Fruit fly (Drosophila melanogaster) whole organism, embryonic: ENCODE results near the gene CG3040.
A peak's percentile ranks its signal among the peaks of the same experiment; 100 is the strongest.

Experiments used
- ATbp ChIP-seq: fragments of 200-800 bp; sonication (Bioruptor generic); optimal IDR thresholded peaks from 2 replicates; lab custom pipeline; 2017; ENCODE audit warnings: missing biosample characterization, mild to moderate bottlenecking, missing genetic modification characterization, missing genetic modification reagents
- Abd-B ChIP-seq: fragments of 200-800 bp; sonication (Bioruptor generic); optimal IDR thresholded peaks from 2 replicates; lab custom pipeline; 2018; ENCODE audit warnings: missing biosample characterization, mild to moderate bottlenecking, missing genetic modification characterization, moderate library complexity
- CG10147 ChIP-seq: fragments of 200-800 bp; sonication (Bioruptor generic); optimal IDR thresholded peaks from 2 replicates; lab custom pipeline; 2019; ENCODE audit warnings: missing biosample characterization, mild to moderate bottlenecking, missing genetic modification characterization, moderate library complexity
- CG1024 ChIP-seq: fragments of 200-800 bp; sonication (Bioruptor generic); IDR thresholded peaks from 2 replicates; pipeline ENCODE4 v1.3.6; 2022; ENCODE audit warnings: missing biosample characterization, missing genetic modification characterization
- CG10565 ChIP-seq: fragments of 200-800 bp; sonication (Bioruptor generic); optimal IDR thresholded peaks from 3 replicates; lab custom pipeline; 2016; ENCODE audit warnings: missing biosample characterization, mild to moderate bottlenecking, missing genetic modification characterization
- CG10654 ChIP-seq: fragments of 200-800 bp; sonication (Bioruptor generic); optimal IDR thresholded peaks from 2 replicates; lab custom pipeline; 2016; ENCODE audit warnings: missing biosample characterization, missing genetic modification characterization
- CG11456 ChIP-seq: fragments of 200-800 bp; sonication (Bioruptor generic); IDR thresholded peaks from 3 replicates; pipeline ENCODE4 v1.3.6; 2022; ENCODE audit warnings: missing biosample characterization, missing genetic modification characterization
- CG12104 ChIP-seq: fragments of 200-800 bp; sonication (Bioruptor generic); optimal IDR thresholded peaks from 3 replicates; lab custom pipeline; 2016; ENCODE audit warnings: missing biosample characterization, missing genetic modification characterization
- CG12942 ChIP-seq: fragments of 200-800 bp; sonication (Bioruptor generic); optimal IDR thresholded peaks from 3 replicates; lab custom pipeline; 2016; ENCODE audit warnings: missing biosample characterization, missing genetic modification characterization
- CG13894 ChIP-seq: fragments of 200-800 bp; sonication (Bioruptor generic); optimal IDR thresholded peaks from 3 replicates; lab custom pipeline; 2018; ENCODE audit warnings: missing biosample characterization, mild to moderate bottlenecking, missing genetic modification characterization, moderate library complexity
- CG14860 ChIP-seq: fragments of 200-800 bp; sonication (Bioruptor generic); IDR thresholded peaks from 3 replicates; pipeline ENCODE4 v1.3.6; 2022; ENCODE audit warnings: missing biosample characterization, missing genetic modification characterization; ENCODE audit not compliant: partially characterized antibody
- CG15073 ChIP-seq: fragments of 200-800 bp; sonication (Bioruptor generic); optimal IDR thresholded peaks from 2 replicates; lab custom pipeline; 2016; ENCODE audit warnings: missing biosample characterization, missing genetic modification characterization
- CG16815 ChIP-seq: fragments of 200-800 bp; sonication (Bioruptor generic); optimal IDR thresholded peaks from 3 replicates; lab custom pipeline; 2017; ENCODE audit warnings: missing biosample characterization, mild to moderate bottlenecking, missing genetic modification characterization
- CG17359 ChIP-seq: fragments of 200-800 bp; sonication (Bioruptor generic); optimal IDR thresholded peaks from 3 replicates; lab custom pipeline; 2018; ENCODE audit warnings: missing biosample characterization, mild to moderate bottlenecking, missing genetic modification characterization, moderate library complexity
- CG18011 ChIP-seq: fragments of 200-800 bp; sonication (Bioruptor generic); optimal IDR thresholded peaks from 2 replicates; lab custom pipeline; 2017; ENCODE audit warnings: missing biosample characterization, missing genetic modification characterization, mild to moderate bottlenecking, moderate library complexity, missing genotype
- CG18599 ChIP-seq: fragments of 200-800 bp; sonication (Bioruptor generic); optimal IDR thresholded peaks from 3 replicates; lab custom pipeline; 2017; ENCODE audit warnings: missing biosample characterization, missing genetic modification characterization, mild to moderate bottlenecking, moderate library complexity, missing genetic modification reagents
- CG34224 ChIP-seq: fragments of 200-800 bp; sonication (Bioruptor generic); IDR thresholded peaks from 3 replicates; pipeline ENCODE4 v1.3.6; 2022; ENCODE audit warnings: missing biosample characterization, missing genetic modification characterization; ENCODE audit not compliant: partially characterized antibody
- CG3838 ChIP-seq: fragments of 200-800 bp; sonication (Bioruptor generic); optimal IDR thresholded peaks from 3 replicates; lab custom pipeline; 2016; ENCODE audit warnings: missing biosample characterization, missing genetic modification characterization
- CG4404 ChIP-seq: fragments of 200-800 bp; sonication (Bioruptor generic); IDR thresholded peaks from 2 replicates; pipeline ENCODE4 v1.3.6; 2022; ENCODE audit warnings: missing biosample characterization, missing genetic modification characterization
- CG6272 ChIP-seq: fragments of 200-800 bp; sonication (Bioruptor generic); IDR thresholded peaks from 2 replicates; pipeline ENCODE4 v1.3.6; 2022; ENCODE audit warnings: missing biosample characterization, missing genetic modification characterization
- CG7786 ChIP-seq: fragments of 200-800 bp; sonication (Bioruptor generic); optimal IDR thresholded peaks from 2 replicates; lab custom pipeline; 2016; ENCODE audit warnings: missing biosample characterization, missing genetic modification characterization
- CG8765 ChIP-seq: fragments of 200-800 bp; sonication (Bioruptor generic); IDR thresholded peaks from 2 replicates; pipeline ENCODE4 v1.3.6; 2022; ENCODE audit warnings: missing biosample characterization, missing genetic modification characterization
- CG9876 ChIP-seq: fragments of 200-800 bp; sonication (Bioruptor generic); optimal IDR thresholded peaks from 2 replicates; lab custom pipeline; 2016; ENCODE audit warnings: missing biosample characterization, missing genetic modification characterization
- CoRest ChIP-seq: fragments of 200-800 bp; sonication (Bioruptor generic); optimal IDR thresholded peaks from 3 replicates; lab custom pipeline; 2018; ENCODE audit warnings: missing biosample characterization, mild to moderate bottlenecking, missing genetic modification characterization, moderate library complexity
- HmgD ChIP-seq: fragments of 200-800 bp; sonication (Bioruptor generic); optimal IDR thresholded peaks from 3 replicates; lab custom pipeline; 2016; ENCODE audit warnings: missing biosample characterization, missing genetic modification characterization
- Neu2 ChIP-seq: fragments of 200-800 bp; sonication (Bioruptor generic); optimal IDR thresholded peaks from 3 replicates; lab custom pipeline; 2016; ENCODE audit warnings: missing biosample characterization, missing genetic modification characterization, borderline replicate concordance
- TFAM ChIP-seq: fragments of 200-800 bp; sonication (Bioruptor generic); optimal IDR thresholded peaks from 2 replicates; lab custom pipeline; 2017; ENCODE audit warnings: missing biosample characterization, missing genetic modification characterization, inconsistent platforms
- YL-1 ChIP-seq: fragments of 200-800 bp; sonication (Bioruptor generic); optimal IDR thresholded peaks from 3 replicates; lab custom pipeline; 2017; ENCODE audit warnings: missing biosample characterization, mild to moderate bottlenecking, missing genetic modification characterization
- ase ChIP-seq: fragments of 200-800 bp; sonication (Bioruptor generic); IDR thresholded peaks from 3 replicates; pipeline ENCODE4 v1.3.6; 2022; ENCODE audit warnings: missing biosample characterization, missing genetic modification characterization
- cad ChIP-seq: fragments of >200 bp; optimal IDR thresholded peaks from 2 replicates; lab custom pipeline; 2017; ENCODE audit warnings: missing biosample characterization, missing genetic modification characterization
- cato ChIP-seq: fragments of 200-800 bp; sonication (Bioruptor generic); optimal IDR thresholded peaks from 2 replicates; lab custom pipeline; 2016; ENCODE audit warnings: missing biosample characterization, missing genetic modification characterization, borderline replicate concordance
- caup ChIP-seq: fragments of 200-800 bp; sonication (Bioruptor generic); optimal IDR thresholded peaks from 3 replicates; lab custom pipeline; 2017; ENCODE audit warnings: missing biosample characterization, mild to moderate bottlenecking, missing genetic modification characterization, moderate library complexity; ENCODE audit not compliant: severe bottlenecking
- ci ChIP-seq: fragments of 200-800 bp; sonication (Bioruptor generic); IDR thresholded peaks from 3 replicates; pipeline ENCODE4 v1.3.6; 2022; ENCODE audit warnings: missing biosample characterization, missing genetic modification characterization
- dati ChIP-seq: fragments of 200-800 bp; sonication (Bioruptor generic); IDR thresholded peaks from 2 replicates; pipeline ENCODE4 v1.3.6; 2022; ENCODE audit warnings: missing biosample characterization, missing genetic modification characterization
- disco-r ChIP-seq: fragments of 200-800 bp; sonication (Bioruptor generic); optimal IDR thresholded peaks from 2 replicates; lab custom pipeline; 2016; ENCODE audit warnings: missing biosample characterization, missing genetic modification characterization
- emc ChIP-seq: fragments of 200-800 bp; sonication (Bioruptor generic); optimal IDR thresholded peaks from 2 replicates; lab custom pipeline; 2016; ENCODE audit warnings: missing biosample characterization, missing genetic modification characterization
- ftz-f1 ChIP-seq: fragments of 200-800 bp; sonication (Bioruptor generic); optimal IDR thresholded peaks from 2 replicates; lab custom pipeline; 2016; ENCODE audit warnings: missing biosample characterization, missing genetic modification characterization
- fu2 ChIP-seq: fragments of 200-800 bp; sonication (Bioruptor generic); optimal IDR thresholded peaks from 2 replicates; lab custom pipeline; 2016; ENCODE audit warnings: missing biosample characterization, missing genetic modification characterization
- gfzf ChIP-seq: fragments of 200-800 bp; sonication (Bioruptor generic); optimal IDR thresholded peaks from 2 replicates; lab custom pipeline; 2016; ENCODE audit warnings: missing biosample characterization, mild to moderate bottlenecking, missing genetic modification characterization, moderate library complexity
- hth ChIP-seq: fragments of >200 bp; optimal IDR thresholded peaks from 2 replicates; lab custom pipeline; 2017; ENCODE audit warnings: inconsistent platforms
- lov ChIP-seq, 2 experiments: fragments of 200-800 bp in 1 of 2; fragments of >200 bp in 1 of 2; sonication (Bioruptor generic) in 1 of 2; IDR thresholded peaks in 1 of 2; optimal IDR thresholded peaks in 1 of 2; 2 replicates in 1 of 2; 3 replicates in 1 of 2; pipeline versions ENCODE4 v1.3.6 to Lab custom; 2017 to 2022; ENCODE audit warnings: missing biosample characterization in 1 of 2, missing genetic modification characterization in 1 of 2
- nau ChIP-seq: fragments of 200-800 bp; sonication (Bioruptor generic); optimal IDR thresholded peaks from 3 replicates; lab custom pipeline; 2017; ENCODE audit warnings: missing biosample characterization, mild to moderate bottlenecking, missing genetic modification characterization, missing genetic modification reagents
- nerfin-2 ChIP-seq: fragments of 200-800 bp; sonication (Bioruptor generic); IDR thresholded peaks from 2 replicates; pipeline ENCODE4 v1.3.6; 2022; ENCODE audit warnings: missing biosample characterization, missing genetic modification characterization; ENCODE audit not compliant: partially characterized antibody
- oc ChIP-seq: fragments of 200-800 bp; sonication (Bioruptor generic); optimal IDR thresholded peaks from 2 replicates; lab custom pipeline; 2018; ENCODE audit warnings: missing biosample characterization, mild to moderate bottlenecking, missing genetic modification characterization, moderate library complexity
- pb ChIP-seq: fragments of 200-800 bp; sonication (Bioruptor generic); optimal IDR thresholded peaks from 3 replicates; lab custom pipeline; 2016; ENCODE audit warnings: missing biosample characterization, missing genetic modification characterization
- row ChIP-seq: fragments of 200-800 bp; sonication (Bioruptor generic); IDR thresholded peaks from 3 replicates; pipeline ENCODE4 v1.3.6; 2022; ENCODE audit warnings: missing biosample characterization, missing genetic modification characterization
- sc ChIP-seq, 3 experiments: fragments of >200 bp in 2 of 3; fragments of 200-800 bp in 1 of 3; sonication (Bioruptor generic) in 1 of 3; optimal IDR thresholded peaks; 2 replicates in 2 of 3; 3 replicates in 1 of 3; lab custom pipeline; 2017; ENCODE audit warnings: mild to moderate bottlenecking in 1 of 3, missing biosample characterization in 1 of 3, missing genetic modification characterization in 1 of 3, missing genetic modification reagents in 1 of 3
- sna ChIP-seq: fragments of 200-800 bp; sonication (Bioruptor generic); IDR thresholded peaks from 2 replicates; pipeline ENCODE4 v1.3.6; 2022; ENCODE audit warnings: missing biosample characterization, missing genetic modification characterization; ENCODE audit not compliant: partially characterized antibody

Gene CG3040

DNA sequence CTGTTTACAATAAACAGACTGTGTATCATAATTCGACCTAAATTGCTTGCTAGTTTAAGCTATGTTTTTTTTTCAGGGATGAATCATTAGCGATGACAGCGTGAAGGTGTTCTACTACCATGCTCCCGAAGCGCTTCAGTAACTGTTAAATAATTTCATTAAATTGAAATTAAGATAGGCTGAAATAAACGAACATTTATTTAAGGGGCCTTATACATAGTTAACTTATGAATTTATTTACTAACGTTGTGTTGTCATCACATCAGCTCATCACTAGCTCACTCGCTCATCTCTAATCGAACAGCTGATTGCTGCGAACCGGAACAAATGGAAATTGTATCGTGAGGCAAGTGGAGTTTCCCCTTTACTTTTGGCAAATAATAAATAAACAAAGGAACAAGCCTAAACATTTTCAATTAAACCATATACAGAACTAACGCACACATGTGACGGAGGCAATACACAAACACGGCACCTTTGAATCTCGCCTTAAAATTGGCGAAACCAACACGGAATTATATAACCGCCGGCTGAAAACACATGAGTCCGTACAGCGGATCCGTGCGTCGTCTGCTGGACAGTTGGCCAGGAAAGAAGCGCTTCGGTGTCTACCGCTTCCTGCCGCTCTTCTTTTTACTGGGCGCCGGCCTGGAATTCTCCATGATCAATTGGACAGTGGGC is 38.0 kb upstream of the CG3040 start, which contains the start of the genes cm, sloth1 and sloth2 (continued):
- TF ChIP-seq YL-1 (GFP tag; lab: Kevin White, UChicago): peak; percentile 65
- TF ChIP-seq CG34224: peak; percentile 89
- peak; percentile 34 for TF ChIP-seq gfzf (GFP tag; lab: Kevin White, UChicago)
- peak; percentile 63 for TF ChIP-seq nau
- peak; percentile 69 for TF ChIP-seq nerfin-2 (GFP tag; lab: Robert Waterston, UW)
- TF ChIP-seq lov (optimal IDR thresholded peaks at IDR 0.05; lab: Kevin White, UChicago): no peak
- peak; percentile 59; the same call in 1 of the 3 replicates for TF ChIP-seq lov (GFP tag; IDR thresholded peaks at IDR 0.05; lab: Robert Waterston, UW)
- TF ChIP-seq CoRest (tag; lab: Kevin White, UChicago): peak; percentile 90
- TF ChIP-seq HmgD (GFP tag; lab: Kevin White, UChicago): peak; percentile 62
- peak; percentile 58 for TF ChIP-seq disco-r (GFP tag; lab: Kevin White, UChicago)
- TF ChIP-seq CG3838 (GFP tag; lab: Kevin White, UChicago): peak; percentile 72
- TF ChIP-seq TFAM (GFP tag; lab: Kevin White, UChicago): no peak
- peak; percentile 75 for TF ChIP-seq caup (GFP tag; lab: Kevin White, UChicago)
- peak; percentile 77 for TF ChIP-seq CG13894
- TF ChIP-seq emc (GFP tag; lab: Kevin White, UChicago): peak; percentile 42
- TF ChIP-seq cato (GFP tag; lab: Kevin White, UChicago): peak; percentile 74
- peak; percentile 88 for TF ChIP-seq fu2 (GFP tag; lab: Kevin White, UChicago)
- TF ChIP-seq CG12942 (GFP tag; lab: Kevin White, UChicago): peak; percentile 88
- TF ChIP-seq pb (GFP tag; lab: Kevin White, UChicago): peak; percentile 50
- TF ChIP-seq CG14860 (GFP tag; lab: Robert Waterston, UW): peak; percentile 75
- peak; percentile 77 for TF ChIP-seq ase (GFP tag; lab: Robert Waterston, UW)
- TF ChIP-seq CG17359 (tag; lab: Kevin White, UChicago): peak; percentile 85
- TF ChIP-seq CG15073 (GFP tag; lab: Kevin White, UChicago): no peak
- peak; percentile 24 for TF ChIP-seq CG12104
- TF ChIP-seq CG1024 (GFP tag; lab: Robert Waterston, UW): peak; percentile 68
- peak; percentile 75 for TF ChIP-seq CG9876 (GFP tag; lab: Kevin White, UChicago)
- peak; percentile 45 for TF ChIP-seq ftz-f1 (GFP tag; lab: Kevin White, UChicago)
- peak; percentile 84 for TF ChIP-seq CG11456 (GFP tag; lab: Robert Waterston, UW)
- TF ChIP-seq CG10565: no peak
- peak; percentile 90 for TF ChIP-seq CG7786 (GFP tag; lab: Kevin White, UChicago)
- peak; percentile 59 for TF ChIP-seq ATbp (GFP tag; lab: Kevin White, UChicago)
- TF ChIP-seq CG10147 (GFP tag; lab: Kevin White, UChicago): peak; percentile 77
- peak; percentile 81 for TF ChIP-seq CG4404 (GFP tag; lab: Robert Waterston, UW)
- peak; percentile 91 for TF ChIP-seq CG6272 (GFP tag; lab: Robert Waterston, UW)
- TF ChIP-seq oc: peak; percentile 67
- peak; percentile 90 for TF ChIP-seq sna (GFP tag; lab: Robert Waterston, UW)
- peak; percentile 35 for TF ChIP-seq Neu2 (GFP tag; lab: Kevin White, UChicago)
- 0 out of 2 replicates have a peak, but pooled peaks have one; percentile 41 for TF ChIP-seq dati (GFP tag; lab: Robert Waterston, UW)
- no peak for TF ChIP-seq cad (GFP tag; lab: Kevin White, UChicago)
- peak; percentile 74 for TF ChIP-seq CG16815 (GFP tag; lab: Kevin White, UChicago)
- TF ChIP-seq row (GFP tag; lab: Robert Waterston, UW): peak; percentile 97
- peak; percentile 75 for TF ChIP-seq Abd-B (GFP tag; lab: Kevin White, UChicago)
- TF ChIP-seq CG18599 (GFP tag; lab: Kevin White, UChicago): peak; percentile 82
- TF ChIP-seq ci: peak; percentile 85
- TF ChIP-seq sc (optimal IDR thresholded peaks at IDR 0.05; lab: Kevin White, UChicago): no peak
- TF ChIP-seq sc (GFP tag; optimal IDR thresholded peaks at IDR 0.05; lab: Kevin White, UChicago): peak; percentile 18
- TF ChIP-seq CG10654 (GFP tag; lab: Kevin White, UChicago): peak; percentile 79
- peak; percentile 81 for TF ChIP-seq CG8765 (GFP tag; lab: Robert Waterston, UW)
- peak; percentile 76 for TF ChIP-seq CG18011 (GFP tag; lab: Kevin White, UChicago)
- no peak for TF ChIP-seq hth (lab: Kevin White, UChicago)
